Worm (Caenorhabditis elegans) whole organism, late embryonic: Measurements from ENCODE around the gene F42A6.6.
"Not testable (repeated sequence)": the region's sequence is repeated elsewhere in the genome, so short reads cannot be mapped to it uniquely, and the experiment has no call there.

Source experiments
- C38D4.7 ChIP-seq: fragments of 200-800 bp; sonication (Bioruptor generic); optimal IDR thresholded peaks from 2 replicates; lab custom pipeline; 2018; ENCODE audit warnings: mild to moderate bottlenecking, missing genetic modification characterization, moderate library complexity, missing compliant biosample characterization
- F13H6.1 ChIP-seq: sonication (generic microtip); optimal IDR thresholded peaks from 2 replicates; lab custom pipeline; 2016; ENCODE audit warnings: missing genetic modification characterization, missing compliant biosample characterization
- T23F11.4 ChIP-seq: fragments of 200-800 bp; sonication (Bioruptor generic); optimal IDR thresholded peaks from 2 replicates; lab custom pipeline; 2018; ENCODE audit warnings: mild to moderate bottlenecking, missing genetic modification characterization, missing compliant biosample characterization
- Y22D7AL.16 ChIP-seq: sonication (generic microtip); optimal IDR thresholded peaks from 2 replicates; lab custom pipeline; 2016; ENCODE audit warnings: missing genetic modification characterization, missing compliant biosample characterization
- ahr-1 ChIP-seq: sonication (generic microtip); optimal IDR thresholded peaks from 2 replicates; lab custom pipeline; 2016; ENCODE audit warnings: missing genetic modification characterization, missing compliant biosample characterization
- ceh-18 ChIP-seq: sonication (generic microtip); optimal IDR thresholded peaks from 2 replicates; lab custom pipeline; 2016; ENCODE audit warnings: missing genetic modification characterization, missing compliant biosample characterization
- ceh-22 ChIP-seq: sonication (generic microtip); optimal IDR thresholded peaks from 2 replicates; lab custom pipeline; 2017; ENCODE audit warnings: missing biosample characterization, missing genetic modification characterization
- ceh-24 ChIP-seq: sonication (generic microtip); optimal IDR thresholded peaks from 2 replicates; lab custom pipeline; 2016; ENCODE audit warnings: mild to moderate bottlenecking, missing genetic modification characterization, missing compliant biosample characterization
- che-1 ChIP-seq: sonication (generic microtip); optimal IDR thresholded peaks from 2 replicates; lab custom pipeline; 2016; ENCODE audit warnings: mild to moderate bottlenecking, missing genetic modification characterization, missing compliant biosample characterization
- dmd-4 ChIP-seq: sonication (generic microtip); optimal IDR thresholded peaks from 2 replicates; lab custom pipeline; 2016; ENCODE audit warnings: borderline replicate concordance, missing genetic modification characterization, missing compliant biosample characterization
- dve-1 ChIP-seq: sonication (generic microtip); optimal IDR thresholded peaks from 2 replicates; lab custom pipeline; 2017; ENCODE audit warnings: antibody characterized with exemption, mild to moderate bottlenecking, missing genetic modification characterization, missing compliant biosample characterization
- elt-2 ChIP-seq: sonication (generic microtip); optimal IDR thresholded peaks from 2 replicates; lab custom pipeline; 2016; ENCODE audit warnings: missing genetic modification reagents, missing genetic modification characterization, missing compliant biosample characterization
- ets-4 ChIP-seq: sonication (generic microtip); optimal IDR thresholded peaks from 2 replicates; lab custom pipeline; 2016; ENCODE audit warnings: missing genetic modification characterization, missing compliant biosample characterization
- fkh-10 ChIP-seq: fragments of 150-350 bp; optimal IDR thresholded peaks from 2 replicates; lab custom pipeline; 2014; ENCODE audit warnings: missing biosample characterization, missing genetic modification reagents, missing genetic modification characterization
- fkh-6 ChIP-seq: sonication (generic microtip); optimal IDR thresholded peaks from 2 replicates; lab custom pipeline; 2016; ENCODE audit warnings: missing genetic modification characterization, missing compliant biosample characterization
- gmeb-2 ChIP-seq: sonication (generic microtip); optimal IDR thresholded peaks from 2 replicates; lab custom pipeline; 2016; ENCODE audit warnings: missing genetic modification characterization, inconsistent platforms, missing compliant biosample characterization
- hlh-8 ChIP-seq: sonication (generic microtip); optimal IDR thresholded peaks from 2 replicates; lab custom pipeline; 2016; ENCODE audit warnings: missing genotype, missing genetic modification characterization, missing compliant biosample characterization
- madf-2 ChIP-seq: sonication (generic microtip); optimal IDR thresholded peaks from 2 replicates; lab custom pipeline; 2017; ENCODE audit warnings: missing genetic modification characterization, missing compliant biosample characterization
- nfya-1 ChIP-seq: sonication (generic microtip); optimal IDR thresholded peaks from 2 replicates; lab custom pipeline; 2017; ENCODE audit warnings: missing genetic modification characterization, mild to moderate bottlenecking, missing compliant biosample characterization, antibody characterized with exemption, moderate library complexity
- npax-4 ChIP-seq: sonication (generic microtip); optimal IDR thresholded peaks from 2 replicates; lab custom pipeline; 2016; ENCODE audit warnings: missing genetic modification characterization, missing compliant biosample characterization
- pha-4 ChIP-seq: fragments of 150-350 bp; optimal IDR thresholded peaks from 2 replicates; lab custom pipeline; 2018; ENCODE audit warnings: missing biosample characterization, missing genetic modification reagents, missing genetic modification characterization
- pros-1 ChIP-seq: fragments of 150-350 bp; optimal IDR thresholded peaks from 2 replicates; lab custom pipeline; 2014; ENCODE audit warnings: missing biosample characterization, missing genetic modification reagents, missing genetic modification characterization
- sdc-2 ChIP-seq: sonication (generic microtip); optimal IDR thresholded peaks from 2 replicates; lab custom pipeline; 2016; ENCODE audit warnings: missing genotype, missing genetic modification characterization, missing compliant biosample characterization
- sox-4 ChIP-seq: sonication (generic microtip); optimal IDR thresholded peaks from 2 replicates; lab custom pipeline; 2017; ENCODE audit warnings: mild to moderate bottlenecking, missing genetic modification characterization, inconsistent platforms, missing compliant biosample characterization
- syd-9 ChIP-seq: sonication (generic microtip); optimal IDR thresholded peaks from 2 replicates; lab custom pipeline; 2016; ENCODE audit warnings: mild to moderate bottlenecking, missing genetic modification characterization, moderate library complexity, missing compliant biosample characterization
- ttx-3 ChIP-seq: sonication (generic microtip); optimal IDR thresholded peaks from 2 replicates; lab custom pipeline; 2016; ENCODE audit warnings: missing genetic modification reagents, missing genetic modification characterization, missing compliant biosample characterization
- unc-3 ChIP-seq, 2 experiments: fragments of 200-800 bp in 1 of 2; sonication (Bioruptor generic) in 1 of 2; sonication (generic microtip) in 1 of 2; conservative IDR thresholded peaks in 1 of 2; optimal IDR thresholded peaks in 1 of 2; 2 replicates each; pipeline versions ENCODE4 v1.3.6 to Lab custom; 2016 to 2022; ENCODE audit warnings: missing compliant biosample characterization in 2 of 2, missing genetic modification characterization in 2 of 2, missing genetic modification reagents in 1 of 2
- unc-42 ChIP-seq: sonication (generic microtip); optimal IDR thresholded peaks from 2 replicates; lab custom pipeline; 2016; ENCODE audit warnings: missing genotype, missing genetic modification characterization, missing compliant biosample characterization

Gene F42A6.6

DNA sequence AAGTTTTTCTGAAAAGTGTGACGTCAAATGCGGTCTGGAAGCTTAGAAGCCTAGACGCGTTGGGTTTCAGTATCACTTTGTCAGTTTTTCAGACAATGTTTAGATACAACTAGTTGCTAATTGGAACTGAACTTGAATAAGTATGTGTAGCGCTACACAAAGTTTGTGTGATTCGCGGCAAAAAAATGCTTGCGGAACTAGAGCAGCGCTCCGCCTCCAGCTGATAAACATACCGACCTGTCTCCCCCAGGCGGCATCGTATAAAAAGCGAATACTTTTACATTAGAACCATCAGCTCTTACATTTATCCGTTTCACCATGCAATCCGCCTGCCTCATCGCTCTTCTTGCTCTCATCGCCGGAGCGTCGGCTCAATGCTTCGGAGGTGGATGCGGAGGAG lies 33.0 kb downstream of the F42A6.6 start, which contains the start of gene idpp-12:
idpp-12 (plus strand) TSS at position 301 of the 400 bp plus-strand sequence.
- not testable (repeated sequence) for TF ChIP-seq F13H6.1, hlh-8, ceh-18 (tag; lab: Kevin White, UChicago)

- TF ChIP-seq elt-2; pros-1 (tag; lab: Kevin White, UChicago); Y22D7AL.16: not testable (repeated sequence)
Measured at ce11 chrIV:3302058-3302457, 34.6 kb downstream of the F42A6.6 start, which contains the start of gene W08E12.4. Gene W08E12.4 (plus strand): TSS chrIV:3302358.

ce11 chrIV:3300492-3300891 lies 36.2 kb downstream of the F42A6.6 start, which contains the start of gene W08E12.5:
Gene W08E12.5 (plus strand): TSS chrIV:3300792.
- no peak for TF ChIP-seq nfya-1 (tag; lab: Kevin White, UChicago)
- TF ChIP-seq ets-4: no peak
- no peak for TF ChIP-seq npax-4 (tag; lab: Kevin White, UChicago)
- TF ChIP-seq fkh-6 (tag; lab: Kevin White, UChicago): no peak
- TF ChIP-seq gmeb-2 (tag; lab: Kevin White, UChicago): no peak
- no peak for TF ChIP-seq Y22D7AL.16
- no peak for TF ChIP-seq ttx-3 (tag; lab: Kevin White, UChicago)
- TF ChIP-seq pros-1 (tag; lab: Kevin White, UChicago): no peak
- TF ChIP-seq sdc-2 (tag; lab: Kevin White, UChicago): no peak
- no peak for TF ChIP-seq dve-1 (tag; lab: Kevin White, UChicago)
- TF ChIP-seq syd-9 (tag; lab: Kevin White, UChicago): no peak

ce11 chrIV:3299229-3299628 lies 37.4 kb downstream of the F42A6.6 start:
- TF ChIP-seq che-1 (tag; lab: Kevin White, UChicago) (no peak), unc-42 (no peak), ahr-1 (tag; lab: Kevin White, UChicago) (no peak), dmd-4 (tag; lab: Kevin White, UChicago) (no peak), T23F11.4 (GFP tag; lab: Kevin White, UChicago) (no peak), madf-2 (tag; lab: Kevin White, UChicago) (no peak), fkh-10 (GFP tag; lab: Kevin White, UChicago) (no peak)
- TF ChIP-seq, all 69 proteins: peak for 0

- TF ChIP-seq unc-3 (GFP tag; conservative IDR thresholded peaks at IDR 0.05; lab: Robert Waterston, UW) (no peak), unc-3 (tag; optimal IDR thresholded peaks at IDR 0.05; lab: Kevin White, UChicago) (no peak), pros-1 (tag; lab: Kevin White, UChicago) (no peak), ceh-24 (no peak), elt-2 (no peak), sox-4 (no peak), C38D4.7 (GFP tag; lab: Kevin White, UChicago) (no peak), F13H6.1 (tag; lab: Kevin White, UChicago) (no peak), ceh-18 (tag; lab: Kevin White, UChicago) (no peak), pha-4 (tag; lab: Kevin White, UChicago) (no peak), dve-1 (tag; lab: Kevin White, UChicago) (no peak), nfya-1 (tag; lab: Kevin White, UChicago) (no peak), hlh-8 (tag; lab: Kevin White, UChicago) (no peak), ceh-22 (tag; lab: Kevin White, UChicago) (no peak), Y22D7AL.16 (no peak)
Measured at ce11 chrIV:3298300-3298699, 38.4 kb downstream of the F42A6.6 start, which contains the start of gene W08E12.6. Gene W08E12.6 (plus strand): TSS chrIV:3298600.
